Worm (Caenorhabditis elegans): ENCODE results near the gene gldi-6.

ce11 chrII:3436412-3436811, 10.3 kb upstream of the gldi-6 start, which contains the start of gene skpo-2:
- TF ChIP-seq snpc-4 (tag; optimal IDR thresholded peaks at IDR 0.05) = no peak
- TF ChIP-seq sptf-1 (tag; optimal IDR thresholded peaks at IDR 0.05) = no peak
- no peak for TF ChIP-seq ztf-4 (tag; optimal IDR thresholded peaks at IDR 0.05)
- no peak for TF ChIP-seq unc-62 (GFP tag; optimal IDR thresholded peaks at IDR 0.05)
- TF ChIP-seq skn-1 (tag; optimal IDR thresholded peaks at IDR 0.05) = no peak
- no peak for TF ChIP-seq lsy-2 (tag; optimal IDR thresholded peaks at IDR 0.05)
- TF ChIP-seq elt-3 (tag; optimal IDR thresholded peaks at IDR 0.05) = no peak

Data from whole organism, L1 larva.